Worm (Caenorhabditis elegans) whole organism, young adult: Measurements from ENCODE around the gene ttr-41.

Source experiments
- B0019.2 ChIP-seq: fragments of 200-800 bp; sonication (Bioruptor generic); conservative IDR thresholded peaks from 2 replicates; pipeline ENCODE4 v1.3.6; 2022; ENCODE audit warnings: missing genetic modification reagents, missing genetic modification characterization, missing compliant biosample characterization
- C06A6.2 ChIP-seq: fragments of 200-800 bp; sonication (Bioruptor generic); conservative IDR thresholded peaks from 2 replicates; pipeline ENCODE4 v1.3.6; 2022; ENCODE audit warnings: missing genetic modification characterization, missing compliant biosample characterization
- C17E4.6 ChIP-seq: fragments of 200-800 bp; sonication (Bioruptor generic); IDR thresholded peaks from 2 replicates; pipeline ENCODE4 v1.3.6; 2022; ENCODE audit warnings: missing genetic modification reagents, missing genetic modification characterization, missing compliant biosample characterization
- F22D6.2 ChIP-seq: sonication (generic microtip); optimal IDR thresholded peaks from 2 replicates; lab custom pipeline; 2016; ENCODE audit warnings: mild to moderate bottlenecking, missing genetic modification characterization, missing compliant biosample characterization
- F55B11.4 ChIP-seq: sonication (generic microtip); optimal IDR thresholded peaks from 2 replicates; lab custom pipeline; 2016; ENCODE audit warnings: missing compliant biosample characterization, missing genetic modification characterization, borderline replicate concordance; ENCODE audit not compliant: insufficient read depth
- K12H6.12 ChIP-seq: fragments of 200-800 bp; sonication (Bioruptor generic); optimal IDR thresholded peaks from 2 replicates; lab custom pipeline; 2018; ENCODE audit warnings: mild to moderate bottlenecking, missing genetic modification characterization, missing compliant biosample characterization
- Y53G8AR.9 ChIP-seq: fragments of 200-800 bp; sonication (Bioruptor generic); conservative IDR thresholded peaks from 2 replicates; pipeline ENCODE4 v1.3.6; 2022; ENCODE audit warnings: missing genetic modification reagents, missing genetic modification characterization, missing compliant biosample characterization
- Y79H2A.3 ChIP-seq: fragments of 200-800 bp; sonication (Bioruptor generic); conservative IDR thresholded peaks from 2 replicates; pipeline ENCODE4 v1.3.6; 2022; ENCODE audit warnings: missing genetic modification reagents, missing genetic modification characterization, missing compliant biosample characterization
- attf-3 ChIP-seq: fragments of 200-800 bp; sonication (Bioruptor generic); conservative IDR thresholded peaks from 2 replicates; pipeline ENCODE4 v1.3.6; 2022; ENCODE audit warnings: missing genetic modification reagents, missing genetic modification characterization, missing compliant biosample characterization
- attf-6 ChIP-seq: fragments of 200-800 bp; sonication (Bioruptor generic); IDR thresholded peaks from 2 replicates; pipeline ENCODE4 v1.3.6; 2022; ENCODE audit warnings: missing genetic modification reagents, missing genetic modification characterization, missing compliant biosample characterization
- bed-2 ChIP-seq: fragments of 200-800 bp; sonication (Bioruptor generic); IDR thresholded peaks from 2 replicates; pipeline ENCODE4 v1.3.6; 2022; ENCODE audit warnings: missing genetic modification reagents, missing genetic modification characterization, missing compliant biosample characterization
- ceh-58 ChIP-seq: fragments of 200-800 bp; sonication (Bioruptor generic); IDR thresholded peaks from 2 replicates; pipeline ENCODE4 v1.3.6; 2022; ENCODE audit warnings: missing genetic modification characterization, missing compliant biosample characterization
- hmg-20 ChIP-seq: fragments of 200-800 bp; sonication (Bioruptor generic); IDR thresholded peaks from 2 replicates; pipeline ENCODE4 v1.3.6; 2022; ENCODE audit warnings: missing genetic modification reagents, missing genetic modification characterization, missing compliant biosample characterization
- hrde-1 ChIP-seq: sonication (generic microtip); optimal IDR thresholded peaks from 2 replicates; lab custom pipeline; 2016; ENCODE audit warnings: missing genetic modification characterization, mild to moderate bottlenecking, missing compliant biosample characterization, moderate library complexity, missing genotype, missing genetic modification reagents, borderline replicate concordance
- hsf-1 ChIP-seq: fragments of 200-800 bp; sonication (Bioruptor generic); IDR thresholded peaks from 2 replicates; pipeline ENCODE4 v1.3.6; 2022; ENCODE audit warnings: missing genetic modification reagents, missing genetic modification characterization, missing compliant biosample characterization
- let-607 ChIP-seq, 2 experiments: fragments of 200-800 bp in 1 of 2; sonication (Bioruptor generic) in 1 of 2; sonication (generic microtip) in 1 of 2; optimal IDR thresholded peaks; 2 replicates each; lab custom pipeline; 2016 to 2018; ENCODE audit warnings: mild to moderate bottlenecking in 2 of 2, missing compliant biosample characterization in 2 of 2, missing genetic modification characterization in 2 of 2, moderate library complexity in 2 of 2, missing genotype in 1 of 2
- lin-26 ChIP-seq: fragments of 200-800 bp; sonication (Bioruptor generic); IDR thresholded peaks from 2 replicates; pipeline ENCODE4 v1.3.6; 2022; ENCODE audit warnings: missing genetic modification reagents, missing genetic modification characterization, missing compliant biosample characterization
- lin-40 ChIP-seq: sonication (generic microtip); optimal IDR thresholded peaks from 2 replicates; lab custom pipeline; 2016; ENCODE audit warnings: missing genetic modification characterization, mild to moderate bottlenecking, missing compliant biosample characterization, missing genotype, missing genetic modification reagents
- lsy-27 ChIP-seq: sonication (generic microtip); optimal IDR thresholded peaks from 2 replicates; lab custom pipeline; 2017; ENCODE audit warnings: missing genetic modification characterization, mild to moderate bottlenecking, missing compliant biosample characterization, antibody characterized with exemption, missing genotype, borderline replicate concordance; ENCODE audit not compliant: insufficient read depth
- madf-10 ChIP-seq: sonication (generic microtip); optimal IDR thresholded peaks from 2 replicates; lab custom pipeline; 2016; ENCODE audit warnings: mild to moderate bottlenecking, missing genetic modification characterization, missing compliant biosample characterization
- mel-28 ChIP-seq: sonication (generic microtip); optimal IDR thresholded peaks from 2 replicates; lab custom pipeline; 2016; ENCODE audit warnings: borderline replicate concordance, mild to moderate bottlenecking, missing genetic modification characterization, missing compliant biosample characterization
- mxl-1 ChIP-seq: sonication (generic microtip); optimal IDR thresholded peaks from 2 replicates; lab custom pipeline; 2016; ENCODE audit warnings: missing genetic modification characterization, missing compliant biosample characterization
- nfya-1 ChIP-seq: sonication (generic microtip); optimal IDR thresholded peaks from 2 replicates; lab custom pipeline; 2017; ENCODE audit warnings: antibody characterized with exemption, missing compliant biosample characterization, missing genetic modification characterization, borderline replicate concordance; ENCODE audit not compliant: insufficient read depth
- nhr-80 ChIP-seq: sonication (generic microtip); optimal IDR thresholded peaks from 2 replicates; lab custom pipeline; 2016; ENCODE audit warnings: missing genetic modification characterization, missing compliant biosample characterization
- nhr-90 ChIP-seq: sonication (generic microtip); optimal IDR thresholded peaks from 2 replicates; lab custom pipeline; 2016; ENCODE audit warnings: missing genotype, mild to moderate bottlenecking, missing genetic modification characterization, missing compliant biosample characterization
- pha-4 ChIP-seq: fragments of 150-350 bp; sonication (generic microtip); optimal IDR thresholded peaks from 2 replicates; lab custom pipeline; 2014; ENCODE audit warnings: missing biosample characterization, missing genetic modification reagents, missing genetic modification characterization
- rpc-1 ChIP-seq, 2 experiments: fragments of 150-350 bp in 1 of 2; sonication (generic microtip) in 1 of 2; optimal IDR thresholded peaks; 2 replicates each; lab custom pipeline; 2014 to 2018; ENCODE audit warnings: missing biosample characterization in 1 of 2, missing genetic modification characterization in 1 of 2, missing genetic modification reagents in 1 of 2, missing genotype in 1 of 2
- snpc-1.1 ChIP-seq: sonication (generic microtip); optimal IDR thresholded peaks from 2 replicates; lab custom pipeline; 2017; ENCODE audit warnings: missing genetic modification characterization, mild to moderate bottlenecking, missing compliant biosample characterization, antibody characterized with exemption, moderate library complexity, missing genotype, missing genetic modification reagents; ENCODE audit not compliant: insufficient read depth
- snpc-3.4 ChIP-seq: sonication (generic microtip); optimal IDR thresholded peaks from 2 replicates; lab custom pipeline; 2017; ENCODE audit warnings: missing genetic modification characterization, mild to moderate bottlenecking, missing compliant biosample characterization, antibody characterized with exemption, moderate library complexity, missing genotype, missing genetic modification reagents
- somi-1 ChIP-seq: fragments of 200-800 bp; sonication (Bioruptor generic); optimal IDR thresholded peaks from 2 replicates; lab custom pipeline; 2018; ENCODE audit warnings: mild to moderate bottlenecking, missing genetic modification characterization, missing compliant biosample characterization
- unc-62 ChIP-seq: fragments of 150-350 bp; optimal IDR thresholded peaks from 2 replicates; lab custom pipeline; 2014; ENCODE audit warnings: missing biosample characterization, missing genetic modification reagents, missing genetic modification characterization
- xnd-1 ChIP-seq: sonication (generic microtip); optimal IDR thresholded peaks from 2 replicates; lab custom pipeline; 2016; ENCODE audit warnings: missing genotype, missing genetic modification reagents, missing genetic modification characterization, missing compliant biosample characterization
- ztf-26 ChIP-seq: sonication (generic microtip); optimal IDR thresholded peaks from 2 replicates; lab custom pipeline; 2017; ENCODE audit warnings: missing genetic modification characterization, missing compliant biosample characterization
- ztf-6 ChIP-seq: fragments of 200-800 bp; sonication (Bioruptor generic); IDR thresholded peaks from 2 replicates; pipeline ENCODE4 v1.3.6; 2022; ENCODE audit warnings: missing genetic modification reagents, missing genetic modification characterization, missing compliant biosample characterization

ttr-41 gene

ce11 chrII:4766284-4766683 is 38.6 kb upstream of the ttr-41 start, which contains the start of gene ttm-2:
ttm-2 (minus strand) TSS chrII:4766384.
- TF ChIP-seq K12H6.12 (tag; lab: Kevin White, UChicago) (no peak), Y53G8AR.9 (GFP tag; lab: Robert Waterston, UW) (no peak), snpc-1.1 (tag; lab: Kevin White, UChicago) (no peak), lsy-27 (tag; lab: Kevin White, UChicago) (no peak), mel-28 (tag; lab: Kevin White, UChicago) (no peak), lin-40 (tag; lab: Kevin White, UChicago) (no peak)

DNA sequence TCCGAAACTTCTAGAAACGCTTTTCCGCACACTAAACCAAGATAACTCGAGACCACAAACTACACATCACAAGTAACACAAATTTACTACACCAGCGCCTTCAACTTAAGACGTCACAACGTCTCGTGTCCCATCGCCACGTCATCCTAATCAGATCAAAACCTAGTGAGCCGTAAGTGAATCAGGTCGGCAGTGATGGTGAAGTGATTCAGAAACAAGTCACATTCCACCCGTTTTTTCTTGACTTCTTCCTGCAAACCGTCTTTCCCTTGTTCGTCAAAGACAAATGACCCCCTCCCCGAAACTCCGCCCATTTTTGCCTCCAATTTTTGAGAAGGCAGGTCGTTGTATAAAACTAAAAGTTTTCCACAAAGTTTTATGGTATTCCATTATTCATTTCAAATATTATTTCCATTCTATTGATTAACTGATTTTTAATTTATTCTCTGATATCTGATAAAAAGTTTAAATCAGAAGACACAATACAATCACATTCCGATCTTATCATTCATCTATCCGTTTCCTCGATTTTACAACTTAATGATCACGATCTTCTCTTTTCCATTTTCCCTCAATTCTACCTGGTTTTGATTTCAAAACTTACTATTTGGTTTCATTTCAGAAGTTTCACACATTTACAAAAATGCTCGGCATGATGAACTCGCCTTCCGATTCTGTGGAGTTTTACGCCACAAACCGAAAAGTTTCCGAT is 35.1 kb upstream of the ttr-41 start, which contains the start of gene F26G1.2:
F26G1.2 (plus strand) TSS at position 508 of the 712 bp plus-strand sequence.
- TF ChIP-seq hrde-1 (tag; lab: Kevin White, UChicago) (no peak), ztf-6 (no peak), lin-26 (GFP tag; lab: Robert Waterston, UW) (peak; percentile 47; the same call in 1 of the 2 replicates), ztf-26 (tag; lab: Kevin White, UChicago) (peak; percentile 11)

- TF ChIP-seq Y79H2A.3 (GFP tag; lab: Robert Waterston, UW) = no peak
- peak; percentile 6 for TF ChIP-seq ztf-26 (tag; lab: Kevin White, UChicago)
- TF ChIP-seq snpc-3.4 (tag; lab: Kevin White, UChicago) = no peak
These were observed 33.4 kb upstream of the ttr-41 start for ce11 chrII:4761020-4761419.

ce11 chrII:4759835-4760234 is 32.2 kb upstream of the ttr-41 start:
- TF ChIP-seq let-607 (tag; optimal IDR thresholded peaks at IDR 0.05; lab: Kevin White, UChicago) = no peak
- no peak for TF ChIP-seq F22D6.2 (tag; lab: Kevin White, UChicago)
- no peak for TF ChIP-seq ceh-58 (GFP tag; lab: Robert Waterston, UW)
- TF ChIP-seq hmg-20 (GFP tag; lab: Robert Waterston, UW) = no peak
- TF ChIP-seq mxl-1 (tag; lab: Kevin White, UChicago) = no peak
- TF ChIP-seq nhr-80 (tag; lab: Kevin White, UChicago) = no peak
- no peak for TF ChIP-seq unc-62
- TF ChIP-seq hsf-1 = no peak
- no peak for TF ChIP-seq nhr-90
- no peak for TF ChIP-seq attf-6 (GFP tag; lab: Robert Waterston, UW)

DNA sequence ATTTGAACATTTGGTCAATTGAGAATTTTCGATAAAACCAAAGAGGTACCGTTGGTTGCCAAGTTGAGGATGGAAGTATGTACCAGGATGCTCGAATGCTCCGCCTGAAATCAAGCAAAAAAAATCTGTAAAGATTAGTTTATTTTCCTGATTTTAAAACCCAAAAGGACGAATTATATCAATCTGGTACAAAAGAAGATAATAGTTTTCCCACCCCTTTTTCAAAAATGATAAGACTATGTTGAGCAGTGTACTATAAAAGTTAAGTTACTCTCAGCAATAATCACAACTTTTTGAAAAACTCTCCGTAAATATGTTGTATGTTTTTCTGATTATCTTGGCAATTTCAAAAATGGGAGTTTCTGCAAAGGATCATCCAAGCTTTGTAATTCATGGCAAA is 30.8 kb upstream of the ttr-41 start, which contains the start of gene F26G1.3:
F26G1.3 (plus strand) TSS at position 301 of the 400 bp plus-strand sequence.
- TF ChIP-seq rpc-1 (optimal IDR thresholded peaks at IDR 0.05; lab: Kevin White, UChicago) (no peak), rpc-1 (tag; optimal IDR thresholded peaks at IDR 0.05; lab: Kevin White, UChicago) (no peak), somi-1 (no peak), xnd-1 (tag; lab: Kevin White, UChicago) (no peak), ceh-58 (GFP tag; lab: Robert Waterston, UW) (no peak), lsy-27 (tag; lab: Kevin White, UChicago) (no peak)

DNA sequence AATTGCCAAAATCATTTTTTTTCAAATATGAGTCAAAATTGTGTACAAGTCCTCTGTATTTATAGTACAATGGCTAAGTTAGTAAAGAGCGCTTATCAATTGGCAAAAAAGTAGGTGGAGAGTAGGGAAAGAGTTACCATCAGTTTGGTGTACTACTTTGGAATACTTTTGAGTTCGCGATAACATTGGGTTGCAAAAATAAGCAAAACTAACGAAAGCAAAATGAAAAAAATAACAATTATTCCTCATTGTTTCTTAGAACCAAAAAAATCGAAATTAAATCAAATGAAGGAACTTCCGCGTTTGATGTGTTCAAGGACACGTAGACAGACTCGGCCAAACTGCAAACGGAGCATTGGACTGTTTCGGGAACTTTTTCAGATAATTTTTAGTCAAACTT is 29.1 kb upstream of the ttr-41 start, which contains the start of gene C27D9.2:
C27D9.2 (minus strand) TSS at position 101 of the 400 bp plus-strand sequence.
- TF ChIP-seq madf-10 (tag; lab: Kevin White, UChicago) (no peak), attf-6 (GFP tag; lab: Robert Waterston, UW) (no peak), attf-3 (no peak), F55B11.4 (tag; lab: Kevin White, UChicago) (no peak), bed-2 (GFP tag; lab: Robert Waterston, UW) (no peak), unc-62 (no peak), C17E4.6 (GFP tag; lab: Robert Waterston, UW) (no peak), C06A6.2 (no peak), pha-4 (no peak), nfya-1 (tag; lab: Kevin White, UChicago) (no peak), Y79H2A.3 (GFP tag; lab: Robert Waterston, UW) (no peak), B0019.2 (GFP tag; lab: Robert Waterston, UW) (no peak)
- TF ChIP-seq, all 124 proteins: peak for 0
